Worm (Caenorhabditis elegans) whole organism, young adult: ENCODE results near the gene Y48E1C.2.

Experiments
- B0035.1 ChIP-seq: sonication (generic microtip); optimal IDR thresholded peaks from 2 replicates; lab custom pipeline; 2016; ENCODE audit warnings: missing genetic modification characterization, mild to moderate bottlenecking, missing compliant biosample characterization, missing genotype, missing genetic modification reagents
- B0261.1 ChIP-seq: sonication (generic microtip); optimal IDR thresholded peaks from 2 replicates; lab custom pipeline; 2016; ENCODE audit warnings: mild to moderate bottlenecking, missing genetic modification characterization, moderate library complexity, missing compliant biosample characterization
- B0336.3 ChIP-seq: fragments of 200-800 bp; sonication (Bioruptor generic); IDR thresholded peaks from 2 replicates; pipeline ENCODE4 v1.3.6; 2022; ENCODE audit warnings: missing genetic modification characterization, missing compliant biosample characterization
- C06A6.2 ChIP-seq: fragments of 200-800 bp; sonication (Bioruptor generic); conservative IDR thresholded peaks from 2 replicates; pipeline ENCODE4 v1.3.6; 2022; ENCODE audit warnings: missing genetic modification characterization, missing compliant biosample characterization
- F33H1.4 ChIP-seq: fragments of 200-800 bp; sonication (Bioruptor generic); IDR thresholded peaks from 2 replicates; pipeline ENCODE4 v1.3.6; 2022; ENCODE audit warnings: missing genetic modification reagents, missing genetic modification characterization, missing compliant biosample characterization
- F37B4.10 ChIP-seq: fragments of 200-800 bp; sonication (Bioruptor generic); IDR thresholded peaks from 2 replicates; pipeline ENCODE4 v1.3.6; 2022; ENCODE audit warnings: missing genetic modification characterization, missing compliant biosample characterization
- F49E8.2 ChIP-seq: sonication (generic microtip); optimal IDR thresholded peaks from 3 replicates; lab custom pipeline; 2017; ENCODE audit warnings: missing genetic modification characterization, mild to moderate bottlenecking, missing compliant biosample characterization, antibody characterized with exemption, moderate library complexity; ENCODE audit not compliant: insufficient read depth
- K12H6.12 ChIP-seq: fragments of 200-800 bp; sonication (Bioruptor generic); optimal IDR thresholded peaks from 2 replicates; lab custom pipeline; 2018; ENCODE audit warnings: mild to moderate bottlenecking, missing genetic modification characterization, missing compliant biosample characterization
- T26A5.8 ChIP-seq: sonication (generic microtip); optimal IDR thresholded peaks from 2 replicates; lab custom pipeline; 2016; ENCODE audit warnings: missing genetic modification characterization, missing compliant biosample characterization
- Y53F4B.3 ChIP-seq: fragments of 200-800 bp; sonication (Bioruptor generic); IDR thresholded peaks from 2 replicates; pipeline ENCODE4 v1.3.6; 2022; ENCODE audit warnings: missing genetic modification reagents, missing genetic modification characterization, missing compliant biosample characterization
- Y56A3A.18 ChIP-seq: fragments of 200-800 bp; sonication (Bioruptor generic); IDR thresholded peaks from 2 replicates; pipeline ENCODE4 v1.3.6; 2022; ENCODE audit warnings: missing genetic modification reagents, missing genetic modification characterization, missing compliant biosample characterization
- ZK185.1 ChIP-seq: sonication (generic microtip); optimal IDR thresholded peaks from 2 replicates; lab custom pipeline; 2016; ENCODE audit warnings: mild to moderate bottlenecking, missing genetic modification characterization, missing compliant biosample characterization; ENCODE audit not compliant: poor library complexity, severe bottlenecking
- athp-1 ChIP-seq: sonication (generic microtip); optimal IDR thresholded peaks from 2 replicates; lab custom pipeline; 2017; ENCODE audit warnings: mild to moderate bottlenecking, missing genetic modification characterization, missing compliant biosample characterization
- attf-5 ChIP-seq: fragments of 200-800 bp; sonication (Bioruptor generic); optimal IDR thresholded peaks from 2 replicates; lab custom pipeline; 2018; ENCODE audit warnings: mild to moderate bottlenecking, missing genetic modification characterization, missing compliant biosample characterization
- bed-2 ChIP-seq: fragments of 200-800 bp; sonication (Bioruptor generic); IDR thresholded peaks from 2 replicates; pipeline ENCODE4 v1.3.6; 2022; ENCODE audit warnings: missing genetic modification reagents, missing genetic modification characterization, missing compliant biosample characterization
- cebp-1 ChIP-seq, 2 experiments: fragments of 200-800 bp in 1 of 2; sonication (Bioruptor generic) in 1 of 2; sonication (generic microtip) in 1 of 2; IDR thresholded peaks in 1 of 2; optimal IDR thresholded peaks in 1 of 2; 2 replicates each; pipeline versions ENCODE4 v1.3.6 to Lab custom; 2017 to 2022; ENCODE audit warnings: missing compliant biosample characterization in 2 of 2, missing genetic modification characterization in 2 of 2, mild to moderate bottlenecking in 1 of 2, missing genetic modification reagents in 1 of 2, moderate library complexity in 1 of 2
- ceh-79 ChIP-seq: sonication (generic microtip); optimal IDR thresholded peaks from 2 replicates; lab custom pipeline; 2017; ENCODE audit warnings: mild to moderate bottlenecking, missing genetic modification characterization, missing compliant biosample characterization
- ceh-91 ChIP-seq: fragments of 200-800 bp; sonication (Bioruptor generic); IDR thresholded peaks from 2 replicates; pipeline ENCODE4 v1.3.6; 2022; ENCODE audit warnings: missing genetic modification reagents, missing genetic modification characterization, missing compliant biosample characterization
- fkh-3 ChIP-seq: sonication (generic microtip); optimal IDR thresholded peaks from 2 replicates; lab custom pipeline; 2016; ENCODE audit warnings: mild to moderate bottlenecking, missing genetic modification characterization, missing compliant biosample characterization
- hlh-12 ChIP-seq: sonication (generic microtip); optimal IDR thresholded peaks from 2 replicates; lab custom pipeline; 2016; ENCODE audit warnings: missing genetic modification characterization, missing compliant biosample characterization
- hmg-1.2 ChIP-seq: fragments of 200-800 bp; sonication (Bioruptor generic); IDR thresholded peaks from 2 replicates; pipeline ENCODE4 v1.3.6; 2022; ENCODE audit warnings: missing genetic modification reagents, missing genetic modification characterization, missing compliant biosample characterization
- hrde-1 ChIP-seq: sonication (generic microtip); optimal IDR thresholded peaks from 2 replicates; lab custom pipeline; 2016; ENCODE audit warnings: missing genetic modification characterization, mild to moderate bottlenecking, missing compliant biosample characterization, moderate library complexity, missing genotype, missing genetic modification reagents, borderline replicate concordance
- let-607 ChIP-seq, 2 experiments: fragments of 200-800 bp in 1 of 2; sonication (Bioruptor generic) in 1 of 2; sonication (generic microtip) in 1 of 2; optimal IDR thresholded peaks; 2 replicates each; lab custom pipeline; 2016 to 2018; ENCODE audit warnings: mild to moderate bottlenecking in 2 of 2, missing compliant biosample characterization in 2 of 2, missing genetic modification characterization in 2 of 2, moderate library complexity in 2 of 2, missing genotype in 1 of 2
- lin-35 ChIP-seq, 3 experiments: fragments of 150-350 bp in 2 of 3; sonication (generic microtip) in 1 of 3; optimal IDR thresholded peaks; 2 replicates each; lab custom pipeline; 2014 to 2018; ENCODE audit warnings: missing biosample characterization in 3 of 3, missing genetic modification characterization in 3 of 3, missing genetic modification reagents in 3 of 3
- lin-40 ChIP-seq: sonication (generic microtip); optimal IDR thresholded peaks from 2 replicates; lab custom pipeline; 2016; ENCODE audit warnings: missing genetic modification characterization, mild to moderate bottlenecking, missing compliant biosample characterization, missing genotype, missing genetic modification reagents
- lin-54 ChIP-seq: fragments of 200-800 bp; sonication (Bioruptor generic); optimal IDR thresholded peaks from 2 replicates; lab custom pipeline; 2018; ENCODE audit warnings: mild to moderate bottlenecking, missing genetic modification characterization, missing compliant biosample characterization
- lir-1 ChIP-seq: fragments of 200-800 bp; sonication (Bioruptor generic); conservative IDR thresholded peaks from 2 replicates; pipeline ENCODE4 v1.3.6; 2022; ENCODE audit warnings: missing genetic modification reagents, missing genetic modification characterization, missing compliant biosample characterization
- lsy-27 ChIP-seq: sonication (generic microtip); optimal IDR thresholded peaks from 2 replicates; lab custom pipeline; 2017; ENCODE audit warnings: missing genetic modification characterization, mild to moderate bottlenecking, missing compliant biosample characterization, antibody characterized with exemption, missing genotype, borderline replicate concordance; ENCODE audit not compliant: insufficient read depth
- madf-6 ChIP-seq: fragments of 200-800 bp; sonication (Bioruptor generic); IDR thresholded peaks from 2 replicates; pipeline ENCODE4 v1.3.6; 2022; ENCODE audit warnings: missing genetic modification reagents, missing genetic modification characterization, missing compliant biosample characterization
- mcd-1 ChIP-seq: fragments of 200-800 bp; sonication (Bioruptor generic); IDR thresholded peaks from 2 replicates; pipeline ENCODE4 v1.3.6; 2022; ENCODE audit warnings: missing genetic modification reagents, missing genetic modification characterization, missing compliant biosample characterization
- mes-4 ChIP-seq: sonication (generic microtip); optimal IDR thresholded peaks from 2 replicates; lab custom pipeline; 2016; ENCODE audit warnings: missing genotype, missing genetic modification characterization, missing compliant biosample characterization
- pbrm-1 ChIP-seq: fragments of 200-800 bp; sonication (Bioruptor generic); IDR thresholded peaks from 2 replicates; pipeline ENCODE4 v1.3.6; 2022; ENCODE audit warnings: missing genetic modification reagents, missing genetic modification characterization, missing compliant biosample characterization
- pha-4 ChIP-seq: fragments of 150-350 bp; sonication (generic microtip); optimal IDR thresholded peaks from 2 replicates; lab custom pipeline; 2014; ENCODE audit warnings: missing biosample characterization, missing genetic modification reagents, missing genetic modification characterization
- rec-8 ChIP-seq, 2 experiments: sonication (generic microtip); optimal IDR thresholded peaks; 2 replicates each; lab custom pipeline; 2016; ENCODE audit warnings: mild to moderate bottlenecking in 2 of 2, missing genetic modification characterization in 2 of 2, missing genetic modification reagents in 2 of 2, missing genotype in 2 of 2, missing biosample characterization in 1 of 2, missing compliant biosample characterization in 1 of 2, moderate library complexity in 1 of 2
- repo-1 ChIP-seq: sonication (generic microtip); optimal IDR thresholded peaks from 2 replicates; lab custom pipeline; 2017; ENCODE audit warnings: mild to moderate bottlenecking, missing genetic modification characterization, missing compliant biosample characterization
- sdz-38 ChIP-seq: sonication (generic microtip); optimal IDR thresholded peaks from 2 replicates; lab custom pipeline; 2016; ENCODE audit warnings: missing genotype, missing genetic modification characterization, missing compliant biosample characterization
- snpc-3.4 ChIP-seq: sonication (generic microtip); optimal IDR thresholded peaks from 2 replicates; lab custom pipeline; 2017; ENCODE audit warnings: missing genetic modification characterization, mild to moderate bottlenecking, missing compliant biosample characterization, antibody characterized with exemption, moderate library complexity, missing genotype, missing genetic modification reagents
- snpc-4 ChIP-seq, 5 experiments: fragments of 150-350 bp in 1 of 5; sonication (generic microtip) in 4 of 5; optimal IDR thresholded peaks; 2 replicates each; lab custom pipeline; 2014 to 2018; ENCODE audit warnings: missing genetic modification characterization in 5 of 5, missing biosample characterization in 3 of 5, antibody characterized with exemption in 2 of 5, mild to moderate bottlenecking in 2 of 5, missing compliant biosample characterization in 2 of 5, missing genotype in 2 of 5, moderate library complexity in 2 of 5, missing genetic modification reagents in 1 of 5
- somi-1 ChIP-seq: fragments of 200-800 bp; sonication (Bioruptor generic); optimal IDR thresholded peaks from 2 replicates; lab custom pipeline; 2018; ENCODE audit warnings: mild to moderate bottlenecking, missing genetic modification characterization, missing compliant biosample characterization
- sptf-2 ChIP-seq: fragments of 200-800 bp; sonication (Bioruptor generic); optimal IDR thresholded peaks from 2 replicates; lab custom pipeline; 2018; ENCODE audit warnings: mild to moderate bottlenecking, missing genetic modification characterization, missing compliant biosample characterization
- xnd-1 ChIP-seq: sonication (generic microtip); optimal IDR thresholded peaks from 2 replicates; lab custom pipeline; 2016; ENCODE audit warnings: missing genotype, missing genetic modification reagents, missing genetic modification characterization, missing compliant biosample characterization
- ztf-26 ChIP-seq: sonication (generic microtip); optimal IDR thresholded peaks from 2 replicates; lab custom pipeline; 2017; ENCODE audit warnings: missing genetic modification characterization, missing compliant biosample characterization
- ztf-28 ChIP-seq: fragments of 200-800 bp; sonication (Bioruptor generic); IDR thresholded peaks from 2 replicates; pipeline ENCODE4 v1.3.6; 2022; ENCODE audit warnings: missing genetic modification reagents, missing genetic modification characterization, missing compliant biosample characterization
- ztf-3 ChIP-seq: fragments of 200-800 bp; sonication (Bioruptor generic); optimal IDR thresholded peaks from 2 replicates; lab custom pipeline; 2018; ENCODE audit warnings: mild to moderate bottlenecking, missing genetic modification characterization, missing compliant biosample characterization
- ztf-6 ChIP-seq: fragments of 200-800 bp; sonication (Bioruptor generic); IDR thresholded peaks from 2 replicates; pipeline ENCODE4 v1.3.6; 2022; ENCODE audit warnings: missing genetic modification reagents, missing genetic modification characterization, missing compliant biosample characterization

Y48E1C.2 gene

ce11 chrII:13447668-13448067 is 23.3 kb downstream of the Y48E1C.2 start (continued):
- peak in 1 of 2 experiments; percentile 16 for TF ChIP-seq let-607 (tag; optimal IDR thresholded peaks at IDR 0.05; lab: Kevin White, UChicago)
- TF ChIP-seq mes-4 (tag; lab: Kevin White, UChicago): no peak
- TF ChIP-seq hlh-12: no peak
- no peak for TF ChIP-seq ceh-91 (GFP tag; lab: Robert Waterston, UW)
- no peak for TF ChIP-seq repo-1 (tag; lab: Kevin White, UChicago)
- TF ChIP-seq rec-8 (tag; optimal IDR thresholded peaks at IDR 0.05; lab: Kevin White, UChicago): no peak
- TF ChIP-seq T26A5.8 (tag; lab: Kevin White, UChicago): no peak
- TF ChIP-seq hrde-1 (tag; lab: Kevin White, UChicago): no peak
- no peak for TF ChIP-seq sdz-38 (tag; lab: Kevin White, UChicago)
- TF ChIP-seq hmg-1.2 (GFP tag; lab: Robert Waterston, UW): peak; percentile 65
- TF ChIP-seq F49E8.2 (tag; lab: Kevin White, UChicago): no peak
- peak; percentile 69 for TF ChIP-seq lin-40 (tag; lab: Kevin White, UChicago)
- TF ChIP-seq B0035.1: no peak
- no peak for TF ChIP-seq ZK185.1
- no peak for TF ChIP-seq lsy-27 (tag; lab: Kevin White, UChicago)
- TF ChIP-seq snpc-3.4 (tag; lab: Kevin White, UChicago): no peak
- no peak for TF ChIP-seq xnd-1 (tag; lab: Kevin White, UChicago)
- TF ChIP-seq B0261.1 (tag; lab: Kevin White, UChicago): no peak
- TF ChIP-seq athp-1 (tag; lab: Kevin White, UChicago): no peak
- no peak for TF ChIP-seq F33H1.4 (GFP tag; lab: Robert Waterston, UW)
- TF ChIP-seq mcd-1: peak; percentile 92
- peak; percentile 42 for TF ChIP-seq lin-54
- TF ChIP-seq C06A6.2: no peak
- peak; percentile 53 for TF ChIP-seq ztf-26
- TF ChIP-seq Y53F4B.3: no peak
- no peak for TF ChIP-seq ztf-28 (GFP tag; lab: Robert Waterston, UW)
- no peak for TF ChIP-seq madf-6 (GFP tag; lab: Robert Waterston, UW)
- TF ChIP-seq attf-5 (GFP tag; lab: Kevin White, UChicago): peak; percentile 87
- TF ChIP-seq K12H6.12: peak; percentile 51
- peak; percentile 81 for TF ChIP-seq cebp-1 (GFP tag; IDR thresholded peaks at IDR 0.05; lab: Robert Waterston, UW)
- peak; percentile 92 for TF ChIP-seq cebp-1 (tag; optimal IDR thresholded peaks at IDR 0.05; lab: Kevin White, UChicago)
- no peak for TF ChIP-seq ztf-3 (GFP tag; lab: Kevin White, UChicago)
- no peak for TF ChIP-seq bed-2 (GFP tag; lab: Robert Waterston, UW)
- peak in 1 of 3 experiments; percentile 37 for TF ChIP-seq lin-35 (GFP tag; optimal IDR thresholded peaks at IDR 0.05; lab: Kevin White, UChicago)
- no peak for TF ChIP-seq ztf-6 (GFP tag; lab: Robert Waterston, UW)
- TF ChIP-seq pha-4 (tag; lab: Kevin White, UChicago): peak; percentile 86
- no peak for TF ChIP-seq ceh-79
- 0 out of 2 replicates have a peak, but pooled peaks have one; percentile 17 for TF ChIP-seq lir-1 (GFP tag; lab: Robert Waterston, UW)
- TF ChIP-seq fkh-3 (tag; lab: Kevin White, UChicago): no peak
- no peak for TF ChIP-seq F37B4.10 (GFP tag; lab: Robert Waterston, UW)
- TF ChIP-seq somi-1 (GFP tag; lab: Kevin White, UChicago): peak; percentile 16
- 0 out of 2 replicates have a peak, but pooled peaks have one; percentile 18 for TF ChIP-seq B0336.3 (GFP tag; lab: Robert Waterston, UW)
- TF ChIP-seq Y56A3A.18: no peak
- TF ChIP-seq snpc-4 (GFP tag; optimal IDR thresholded peaks at IDR 0.05; lab: Kevin White, UChicago): no peak
- peak in 3 of 4 experiments; percentile 28 to 47 (median 40) for TF ChIP-seq snpc-4 (tag; optimal IDR thresholded peaks at IDR 0.05; lab: Kevin White, UChicago)
- peak; percentile 17; the same call in 1 of the 2 replicates for TF ChIP-seq pbrm-1 (GFP tag; lab: Robert Waterston, UW)
- no peak for TF ChIP-seq sptf-2
